Fruit fly (Drosophila melanogaster) Kc167 (cell line): ENCODE results near the gene CG9636.

Experiments used
- Myc ChIP-seq: fragments of >200 bp; optimal IDR thresholded peaks from 2 replicates; lab custom pipeline; 2017; ENCODE audit warnings: missing external identifiers
- Sin3A ChIP-seq: fragments of >200 bp; optimal IDR thresholded peaks from 2 replicates; lab custom pipeline; 2018; ENCODE audit warnings: missing external identifiers
- h ChIP-seq: fragments of >200 bp; optimal IDR thresholded peaks from 3 replicates; lab custom pipeline; 2018; ENCODE audit warnings: missing external identifiers
- insv ChIP-seq: fragments of >200 bp; optimal IDR thresholded peaks from 3 replicates; lab custom pipeline; 2018; ENCODE audit warnings: missing external identifiers
- psq ChIP-seq: fragments of >200 bp; optimal IDR thresholded peaks from 2 replicates; lab custom pipeline; 2017; ENCODE audit warnings: missing external identifiers
- ttk ChIP-seq: sonication (Bioruptor generic); optimal IDR thresholded peaks from 2 replicates; lab custom pipeline; 2017; ENCODE audit warnings: missing external identifiers

The CG9636 gene

dm6 chr3R:8272573-8273165 is 29.1 kb upstream of the CG9636 start:
- TF ChIP-seq h (no peak), ttk (lab: Kevin White, UChicago) (no peak), insv (lab: Kevin White, UChicago) (no peak), Sin3A (lab: Kevin White, UChicago) (no peak), Myc (no peak), psq (no peak)

- TF ChIP-seq psq (no peak), ttk (lab: Kevin White, UChicago) (no peak), Myc (no peak), h (no peak)
These were observed 26.1 kb upstream of the CG9636 start, which contains the start of gene CG9630 for dm6 chr3R:8269740-8270139. TSS of gene CG9630 (minus strand) at chr3R:8269896.

- no peak for TF ChIP-seq psq
- TF ChIP-seq h: no peak
- TF ChIP-seq Myc: no peak
- TF ChIP-seq Sin3A (lab: Kevin White, UChicago): no peak
- TF ChIP-seq ttk (lab: Kevin White, UChicago): no peak
- TF ChIP-seq insv (lab: Kevin White, UChicago): no peak
These were observed 20.9 kb upstream of the CG9636 start, which contains the start of the genes RPA1 and Mcm2 for dm6 chr3R:8264302-8265080. TSS of gene RPA1 (minus strand) at chr3R:8264451. TSS of gene Mcm2 (plus strand) at chr3R:8264970.

- TF ChIP-seq ttk (lab: Kevin White, UChicago) (no peak), Myc (no peak), psq (no peak), h (no peak), Sin3A (lab: Kevin White, UChicago) (no peak), insv (lab: Kevin White, UChicago) (no peak)
These were observed 18.0 kb upstream of the CG9636 start for dm6 chr3R:8261634-8262033.

dm6 chr3R:8256040-8256439 is 12.4 kb upstream of the CG9636 start:
- TF ChIP-seq Sin3A (lab: Kevin White, UChicago): no peak

dm6 chr3R:8254347-8254746 is 10.8 kb upstream of the CG9636 start:
- TF ChIP-seq h: no peak
- no peak for TF ChIP-seq insv (lab: Kevin White, UChicago)
- no peak for TF ChIP-seq psq
- TF ChIP-seq Sin3A (lab: Kevin White, UChicago): no peak
- no peak for TF ChIP-seq Myc
- TF ChIP-seq ttk (lab: Kevin White, UChicago): no peak

dm6 chr3R:8251532-8251931 is 7.9 kb upstream of the CG9636 start:
- TF ChIP-seq Sin3A (lab: Kevin White, UChicago) (no peak), h (no peak), Myc (no peak), insv (lab: Kevin White, UChicago) (no peak), ttk (lab: Kevin White, UChicago) (no peak), psq (no peak)

- no peak for TF ChIP-seq Sin3A (lab: Kevin White, UChicago)
- TF ChIP-seq ttk (lab: Kevin White, UChicago): no peak
- TF ChIP-seq h: no peak
- no peak for TF ChIP-seq insv (lab: Kevin White, UChicago)
- no peak for TF ChIP-seq psq
- no peak for TF ChIP-seq Myc
These were observed 6.7 kb upstream of the CG9636 start, which contains the start of gene mtg for dm6 chr3R:8250166-8250733. TSS of gene mtg (plus strand) at chr3R:8250497.

- TF ChIP-seq h (no peak), Sin3A (lab: Kevin White, UChicago) (no peak), psq (no peak), insv (lab: Kevin White, UChicago) (no peak), ttk (lab: Kevin White, UChicago) (no peak), Myc (no peak)
These were observed 4.5 kb upstream of the CG9636 start, which contains the start of gene CG15864 for dm6 chr3R:8248138-8248537. TSS of gene CG15864 (plus strand) at chr3R:8248438.

- TF ChIP-seq psq (no peak), h (no peak), ttk (lab: Kevin White, UChicago) (no peak), Myc (no peak), insv (lab: Kevin White, UChicago) (no peak), Sin3A (lab: Kevin White, UChicago) (no peak)
These were observed 3.3 kb downstream of the CG9636 start, which contains the start of gene Ada2b for dm6 chr3R:8240302-8240682. TSS of gene Ada2b (minus strand) at chr3R:8240515.

dm6 chr3R:8239472-8240301 is 3.9 kb downstream of the CG9636 start:
- TF ChIP-seq Sin3A (lab: Kevin White, UChicago) (no peak), Myc (no peak), ttk (lab: Kevin White, UChicago) (no peak), insv (lab: Kevin White, UChicago) (no peak), psq (no peak), h (no peak)

dm6 chr3R:8233864-8234263 is 9.7 kb downstream of the CG9636 start:
- no peak for TF ChIP-seq Sin3A (lab: Kevin White, UChicago)
